Worm (Caenorhabditis elegans): ENCODE data around the gene Y7A5A.7.

DNA sequence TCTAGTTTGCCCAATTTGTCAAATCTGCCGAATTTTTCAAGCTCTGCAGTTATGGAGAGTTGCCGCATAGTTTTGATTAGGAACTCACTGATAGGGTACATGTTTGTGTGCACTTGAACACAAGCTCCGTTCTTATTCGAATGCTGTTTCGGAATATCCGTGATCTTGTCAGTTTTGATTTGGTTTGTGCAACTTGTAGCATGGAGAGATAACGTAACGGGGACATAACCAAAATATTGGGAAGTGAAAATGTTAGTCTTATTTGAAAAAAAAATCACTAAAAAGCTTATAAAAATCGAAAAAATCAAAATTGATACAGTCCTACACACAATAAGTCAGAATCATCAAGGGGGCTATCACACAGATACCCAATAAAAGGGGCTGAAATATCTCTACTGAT, 21.9 kb downstream of the Y7A5A.7 start, which contains the start of gene Y7A5A.24:
- TF ChIP-seq ets-7 (tag; optimal IDR thresholded peaks at IDR 0.05) (no peak), tbx-37 (GFP tag; conservative IDR thresholded peaks at IDR 0.05) (no peak), hmg-4 (GFP tag; optimal IDR thresholded peaks at IDR 0.05) (no peak), hnd-1 (tag; optimal IDR thresholded peaks at IDR 0.05) (no peak), ceh-13 (GFP tag; optimal IDR thresholded peaks at IDR 0.05) (no peak)

Data from whole organism, early embryonic.